Fruit fly (Drosophila melanogaster): ENCODE results near the gene Poxm.

- TF ChIP-seq pho (GFP tag; optimal IDR thresholded peaks at IDR 0.05): peak; percentile 98
- peak; percentile 87 for TF ChIP-seq CG11560 (tag; IDR thresholded peaks at IDR 0.05)
- TF ChIP-seq CG30431 (GFP tag; optimal IDR thresholded peaks at IDR 0.05): peak; percentile 85
- peak; percentile 90 for TF ChIP-seq Awh (GFP tag; IDR thresholded peaks at IDR 0.05)
- peak; percentile 93 for TF ChIP-seq emc (GFP tag; optimal IDR thresholded peaks at IDR 0.05)
- TF ChIP-seq Dbx (GFP tag; IDR thresholded peaks at IDR 0.05): peak; percentile 97
- TF ChIP-seq CG1233 (GFP tag; optimal IDR thresholded peaks at IDR 0.05): peak; percentile 92
- peak; percentile 79 for TF ChIP-seq psq (GFP tag; optimal IDR thresholded peaks at IDR 0.05)
- TF ChIP-seq CG16863 (GFP tag; optimal IDR thresholded peaks at IDR 0.05): peak; percentile 90
- no peak for TF ChIP-seq amos (GFP tag; IDR thresholded peaks at IDR 0.05; ENCODE audit: partially characterized antibody)
- TF ChIP-seq sqz (GFP tag; optimal IDR thresholded peaks at IDR 0.05): peak; percentile 88
- TF ChIP-seq CG8765 (GFP tag; IDR thresholded peaks at IDR 0.05): peak; percentile 41; the same call in 1 of the 2 replicates
Observed at dm6 chr3R:8355579-8355978, 22.0 kb upstream of the Poxm start.
